Worm (Caenorhabditis elegans) whole organism, L3 larva: ENCODE data around the gene F37A8.5.

Experiments
- ama-1 ChIP-seq: fragments of 150-350 bp; optimal IDR thresholded peaks from 2 replicates; lab custom pipeline; 2018
- ceh-16 ChIP-seq: sonication (generic microtip); optimal IDR thresholded peaks from 2 replicates; lab custom pipeline; 2017; ENCODE audit warnings: missing biosample characterization, missing genetic modification characterization
- ceh-28 ChIP-seq: fragments of 150-350 bp; optimal IDR thresholded peaks from 2 replicates; lab custom pipeline; 2014; ENCODE audit warnings: missing biosample characterization, missing genetic modification reagents, missing genetic modification characterization
- daf-12 ChIP-seq: fragments of 150-350 bp; optimal IDR thresholded peaks from 2 replicates; lab custom pipeline; 2014; ENCODE audit warnings: missing biosample characterization, missing genetic modification reagents, missing genetic modification characterization
- egl-27 ChIP-seq: sonication (generic microtip); optimal IDR thresholded peaks from 4 replicates; lab custom pipeline; 2017; ENCODE audit warnings: missing biosample characterization, missing genetic modification reagents, missing genetic modification characterization
- elt-2 ChIP-seq: sonication (generic microtip); optimal IDR thresholded peaks from 2 replicates; lab custom pipeline; 2016; ENCODE audit warnings: missing genetic modification reagents, mild to moderate bottlenecking, missing genetic modification characterization, missing compliant biosample characterization
- elt-3 ChIP-seq, 3 experiments: fragments of 150-350 bp in 1 of 3; sonication (generic microtip) in 2 of 3; optimal IDR thresholded peaks; 2 replicates in 2 of 3; 4 replicates in 1 of 3; lab custom pipeline; 2014 to 2017; ENCODE audit warnings: missing biosample characterization in 3 of 3, missing genetic modification characterization in 3 of 3
- fkh-10 ChIP-seq: sonication (generic microtip); optimal IDR thresholded peaks from 2 replicates; lab custom pipeline; 2017; ENCODE audit warnings: missing biosample characterization, missing genetic modification reagents, missing genetic modification characterization
- nfya-1 ChIP-seq: sonication (generic microtip); optimal IDR thresholded peaks from 2 replicates; lab custom pipeline; 2017; ENCODE audit warnings: missing genetic modification characterization, mild to moderate bottlenecking, missing compliant biosample characterization, antibody characterized with exemption, moderate library complexity; ENCODE audit not compliant: insufficient read depth
- nhr-12 ChIP-seq: fragments of 150-350 bp; optimal IDR thresholded peaks from 2 replicates; lab custom pipeline; 2014; ENCODE audit warnings: missing biosample characterization, missing genetic modification characterization
- nhr-77 ChIP-seq: fragments of 150-350 bp; optimal IDR thresholded peaks from 2 replicates; lab custom pipeline; 2014; ENCODE audit warnings: missing biosample characterization, missing genetic modification characterization
- skn-1 ChIP-seq: fragments of 150-350 bp; optimal IDR thresholded peaks from 2 replicates; lab custom pipeline; 2014; ENCODE audit warnings: missing biosample characterization, missing genetic modification characterization

- TF ChIP-seq ceh-28 (tag; lab: Kevin White, UChicago), result no peak
- TF ChIP-seq egl-27 (tag; lab: Kevin White, UChicago), result no peak
- no peak for TF ChIP-seq daf-12 (tag; lab: Kevin White, UChicago)
- no peak for TF ChIP-seq fkh-10 (GFP tag; lab: Kevin White, UChicago)
- TF ChIP-seq ceh-16 (tag; lab: Kevin White, UChicago), result no peak
- no peak for TF ChIP-seq nfya-1 (tag; lab: Kevin White, UChicago)
- TF ChIP-seq nhr-12, result no peak
- TF ChIP-seq elt-2 (tag; lab: Kevin White, UChicago), result no peak
- TF ChIP-seq skn-1, result no peak
- TF ChIP-seq ama-1, result no peak
- TF ChIP-seq elt-3 (tag; optimal IDR thresholded peaks at IDR 0.05; lab: Kevin White, UChicago), result no peak
- no peak for TF ChIP-seq nhr-77 (tag; lab: Kevin White, UChicago)
Measured at ce11 chrIII:3970395-3970794, 14.0 kb downstream of the F37A8.5 start.
